Worm (Caenorhabditis elegans): Measurements from ENCODE around the gene C49C3.10.

C49C3.10 gene

ce11 chrIV:17338920-17339510 lies at the start of gene C49C3.10:
Gene C49C3.10 (minus strand): TSS chrIV:17338970.
- no peak for TF ChIP-seq lsy-12 (tag; optimal IDR thresholded peaks at IDR 0.05)
- TF ChIP-seq fkh-2 (tag; optimal IDR thresholded peaks at IDR 0.05), result no peak
- no peak for TF ChIP-seq skn-1 (tag; optimal IDR thresholded peaks at IDR 0.05)
- TF ChIP-seq mml-1 (tag; optimal IDR thresholded peaks at IDR 0.05), result no peak
- no peak for TF ChIP-seq nhr-23 (tag; optimal IDR thresholded peaks at IDR 0.05)
- TF ChIP-seq nhr-12 (tag; optimal IDR thresholded peaks at IDR 0.05), result no peak
- no peak for TF ChIP-seq sea-2 (GFP tag; optimal IDR thresholded peaks at IDR 0.05)
- no peak for TF ChIP-seq daf-12 (tag; optimal IDR thresholded peaks at IDR 0.05)
- TF ChIP-seq nhr-237 (tag; optimal IDR thresholded peaks at IDR 0.05), result no peak
- TF ChIP-seq nhr-43 (tag; optimal IDR thresholded peaks at IDR 0.05; ENCODE audit: poor library complexity, severe bottlenecking), result no peak
- no peak for TF ChIP-seq elt-3 (tag; optimal IDR thresholded peaks at IDR 0.05)
- no peak for TF ChIP-seq mdl-1 (tag; optimal IDR thresholded peaks at IDR 0.05)
- no peak for TF ChIP-seq nhr-77 (tag; optimal IDR thresholded peaks at IDR 0.05)
- no peak for TF ChIP-seq tbx-2 (tag; optimal IDR thresholded peaks at IDR 0.05)
- no peak for TF ChIP-seq nhr-28 (tag; optimal IDR thresholded peaks at IDR 0.05)
- no peak for TF ChIP-seq ceh-9 (tag; optimal IDR thresholded peaks at IDR 0.05)
- TF ChIP-seq elt-2 (tag; optimal IDR thresholded peaks at IDR 0.05), result peak; percentile 94
- TF ChIP-seq pqm-1 (tag; optimal IDR thresholded peaks at IDR 0.05), result peak; percentile 88
- TF ChIP-seq aly-2 (tag; optimal IDR thresholded peaks at IDR 0.05), result no peak
- TF ChIP-seq zag-1 (tag; optimal IDR thresholded peaks at IDR 0.05), result no peak
- TF ChIP-seq nhr-67 (tag; optimal IDR thresholded peaks at IDR 0.05), result no peak
- no peak for TF ChIP-seq unc-39 (tag; optimal IDR thresholded peaks at IDR 0.05)
- no peak for TF ChIP-seq egl-27 (tag; optimal IDR thresholded peaks at IDR 0.05)
- no peak for TF ChIP-seq lin-39 (tag; optimal IDR thresholded peaks at IDR 0.05)
- no peak for TF ChIP-seq ceh-82 (tag; optimal IDR thresholded peaks at IDR 0.05)
- no peak for TF ChIP-seq egl-5 (tag; optimal IDR thresholded peaks at IDR 0.05)
- TF ChIP-seq jun-1 (tag; optimal IDR thresholded peaks at IDR 0.05), result peak; percentile 80
- no peak for TF ChIP-seq eor-1 (tag; optimal IDR thresholded peaks at IDR 0.05)
- TF ChIP-seq elt-1 (tag; optimal IDR thresholded peaks at IDR 0.05), result no peak
- TF ChIP-seq pha-4 (tag; optimal IDR thresholded peaks at IDR 0.05), result peak; percentile 65
- no peak for TF ChIP-seq ama-1 (optimal IDR thresholded peaks at IDR 0.05)

DNA sequence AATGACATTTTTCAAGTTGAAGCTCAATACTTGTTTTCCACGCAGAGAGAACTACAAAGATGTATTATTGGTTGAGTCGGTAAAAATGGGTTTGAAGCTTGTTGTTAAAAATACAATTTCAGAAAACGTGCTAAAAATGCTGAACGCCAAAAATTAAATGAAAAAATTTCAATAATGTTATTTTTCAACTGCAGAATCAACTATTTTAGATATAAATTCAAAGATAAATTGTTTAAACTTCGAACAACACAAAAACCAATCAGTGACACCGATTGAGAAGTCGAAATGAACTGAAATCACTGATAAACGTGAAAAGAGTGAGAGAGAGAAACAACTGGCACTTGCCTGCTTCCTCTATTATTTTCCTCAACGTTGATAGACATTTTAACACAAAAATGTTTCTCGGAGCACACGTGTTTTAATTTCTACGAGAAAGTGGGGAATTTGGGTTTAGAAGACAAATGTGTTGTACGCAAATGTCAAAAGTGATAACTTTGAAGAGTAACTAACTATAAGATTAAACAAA lies 48.7 kb upstream of the C49C3.10 start, which contains the start of gene T02D1.8:
TSS of gene T02D1.8 (minus strand) at position 51 of the 526 bp plus-strand sequence.
- TF ChIP-seq elt-2 (tag; optimal IDR thresholded peaks at IDR 0.05), result peak; percentile 67
- no peak for TF ChIP-seq ZK546.5 (tag; optimal IDR thresholded peaks at IDR 0.05)

ce11 chrIV:17383046-17383445 lies 44.3 kb upstream of the C49C3.10 start, which contains the start of gene C30H6.12:
Gene C30H6.12 (plus strand): TSS chrIV:17383346.
- TF ChIP-seq nhr-237 (tag; optimal IDR thresholded peaks at IDR 0.05) (no peak), fkh-2 (tag; optimal IDR thresholded peaks at IDR 0.05) (no peak), nhr-28 (tag; optimal IDR thresholded peaks at IDR 0.05) (no peak), nhr-76 (tag; optimal IDR thresholded peaks at IDR 0.05) (no peak), ZK546.5 (tag; optimal IDR thresholded peaks at IDR 0.05) (no peak), aly-2 (tag; optimal IDR thresholded peaks at IDR 0.05) (no peak), pqm-1 (tag; optimal IDR thresholded peaks at IDR 0.05) (no peak), nhr-11 (tag; optimal IDR thresholded peaks at IDR 0.05) (no peak), ceh-9 (tag; optimal IDR thresholded peaks at IDR 0.05) (no peak), nhr-43 (tag; optimal IDR thresholded peaks at IDR 0.05; ENCODE audit: poor library complexity, severe bottlenecking) (no peak), lin-39 (tag; optimal IDR thresholded peaks at IDR 0.05) (no peak), zag-1 (tag; optimal IDR thresholded peaks at IDR 0.05) (no peak), unc-39 (tag; optimal IDR thresholded peaks at IDR 0.05) (no peak), ceh-82 (tag; optimal IDR thresholded peaks at IDR 0.05) (no peak), ceh-28 (tag; optimal IDR thresholded peaks at IDR 0.05) (no peak)

DNA sequence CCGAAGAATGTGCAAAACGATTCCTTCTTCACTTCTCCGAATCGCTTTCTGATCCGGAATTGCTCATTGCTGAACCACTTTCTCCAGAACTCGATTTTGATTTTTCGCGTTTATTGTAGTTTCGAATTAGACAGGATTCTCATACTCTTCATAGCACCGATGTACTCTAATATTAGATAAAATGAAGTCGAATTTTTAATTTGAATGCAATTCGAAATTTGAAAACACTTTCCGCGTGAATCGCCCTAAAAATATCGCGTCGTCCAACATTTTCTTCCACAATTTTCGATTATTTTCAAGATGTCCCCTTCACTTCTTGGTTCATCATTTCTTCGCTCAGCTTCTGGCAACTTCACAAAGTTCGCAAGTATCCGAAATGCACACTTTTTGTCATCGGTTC lies 43.3 kb upstream of the C49C3.10 start, which contains the start of gene C30H6.8:
TSS of gene C30H6.8 (plus strand) at position 301 of the 400 bp plus-strand sequence.
- TF ChIP-seq eor-1 (tag; optimal IDR thresholded peaks at IDR 0.05) (no peak), fkh-10 (GFP tag; optimal IDR thresholded peaks at IDR 0.05) (no peak), hmg-11 (tag; optimal IDR thresholded peaks at IDR 0.05) (no peak), sea-2 (GFP tag; optimal IDR thresholded peaks at IDR 0.05) (no peak), nhr-77 (tag; optimal IDR thresholded peaks at IDR 0.05) (no peak), R02D3.7 (tag; optimal IDR thresholded peaks at IDR 0.05) (no peak), jun-1 (tag; optimal IDR thresholded peaks at IDR 0.05) (no peak), unc-62 (GFP tag; optimal IDR thresholded peaks at IDR 0.05) (no peak), ceh-16 (tag; optimal IDR thresholded peaks at IDR 0.05) (no peak), elt-3 (tag; optimal IDR thresholded peaks at IDR 0.05) (no peak), zag-1 (tag; optimal IDR thresholded peaks at IDR 0.05) (no peak), ceh-28 (tag; optimal IDR thresholded peaks at IDR 0.05) (no peak), mml-1 (tag; optimal IDR thresholded peaks at IDR 0.05) (no peak), nhr-237 (tag; optimal IDR thresholded peaks at IDR 0.05) (no peak)

Measured in whole organism, L3 larva.